Worm (Caenorhabditis elegans): ENCODE data around the gene osm-11.

Gene osm-11

DNA sequence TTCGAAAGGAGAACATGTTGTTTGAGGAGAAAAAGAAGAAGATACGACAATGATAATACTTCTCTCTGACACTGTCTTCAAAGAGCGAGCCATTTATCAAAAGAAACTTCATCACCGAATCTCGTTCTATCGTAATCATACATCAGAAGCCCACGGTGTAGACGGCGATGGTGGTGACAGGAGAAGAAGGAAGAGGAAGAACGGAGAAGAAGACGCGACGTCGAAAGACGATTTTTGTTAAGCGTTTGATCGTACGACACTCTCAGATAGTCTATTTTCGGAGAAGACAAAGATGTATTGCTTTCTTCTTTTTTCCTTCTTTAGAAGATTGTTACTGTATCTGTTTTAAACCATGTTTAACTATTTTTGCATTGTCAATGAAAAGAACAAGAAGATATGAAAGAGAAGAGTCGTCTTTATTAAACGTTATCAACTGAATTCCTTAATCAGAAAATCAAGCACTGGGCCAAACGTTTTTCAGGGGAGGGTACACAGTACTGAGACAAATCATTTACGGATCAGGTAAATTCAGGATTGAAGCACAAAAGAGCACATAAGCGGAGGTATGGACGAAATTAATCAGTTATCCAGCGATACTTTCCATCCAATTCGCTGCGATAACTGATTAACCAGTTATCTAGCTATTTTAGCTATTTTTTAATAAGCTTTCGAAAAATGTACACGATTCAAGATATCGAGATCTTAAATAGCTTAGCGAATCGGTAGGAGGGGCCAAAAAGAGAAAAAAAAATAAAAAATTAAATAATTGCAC, 1.4 kb downstream of the osm-11 start:
- TF ChIP-seq ztf-29 (GFP tag; IDR thresholded peaks at IDR 0.05) (no peak), med-1 (GFP tag; optimal IDR thresholded peaks at IDR 0.05; ENCODE audit: insufficient read depth) (no peak)

ce11 chrX:17417505-17418004, 3.8 kb downstream of the osm-11 start:
- no peak for TF ChIP-seq ref-1 (GFP tag; conservative IDR thresholded peaks at IDR 0.05)
- no peak for TF ChIP-seq ztf-29 (GFP tag; IDR thresholded peaks at IDR 0.05)
- TF ChIP-seq tab-1 (GFP tag; IDR thresholded peaks at IDR 0.05), result no peak
- no peak for TF ChIP-seq ztf-23 (GFP tag; IDR thresholded peaks at IDR 0.05)
- no peak for TF ChIP-seq T22C8.4 (GFP tag; IDR thresholded peaks at IDR 0.05)
- TF ChIP-seq med-1 (GFP tag; optimal IDR thresholded peaks at IDR 0.05; ENCODE audit: insufficient read depth), result no peak
- no peak for TF ChIP-seq klf-2 (GFP tag; conservative IDR thresholded peaks at IDR 0.05)
- no peak for TF ChIP-seq cog-1 (tag; optimal IDR thresholded peaks at IDR 0.05)
- no peak for TF ChIP-seq flt-1 (GFP tag; IDR thresholded peaks at IDR 0.05)

ce11 chrX:17413868-17414267, 7.5 kb downstream of the osm-11 start, which contains the start of gene crb-1:
crb-1 (minus strand) TSS chrX:17414014.
- no peak for TF ChIP-seq flt-1 (GFP tag; IDR thresholded peaks at IDR 0.05)
- no peak for TF ChIP-seq T22C8.4 (GFP tag; IDR thresholded peaks at IDR 0.05)
- TF ChIP-seq tab-1 (GFP tag; IDR thresholded peaks at IDR 0.05), result no peak
- no peak for TF ChIP-seq ztf-23 (GFP tag; IDR thresholded peaks at IDR 0.05)
- no peak for TF ChIP-seq klf-2 (GFP tag; conservative IDR thresholded peaks at IDR 0.05)
- no peak for TF ChIP-seq cog-1 (tag; optimal IDR thresholded peaks at IDR 0.05)
- no peak for TF ChIP-seq med-1 (GFP tag; optimal IDR thresholded peaks at IDR 0.05; ENCODE audit: insufficient read depth)
- no peak for TF ChIP-seq ztf-29 (GFP tag; IDR thresholded peaks at IDR 0.05)
- TF ChIP-seq ref-1 (GFP tag; conservative IDR thresholded peaks at IDR 0.05), result no peak

DNA sequence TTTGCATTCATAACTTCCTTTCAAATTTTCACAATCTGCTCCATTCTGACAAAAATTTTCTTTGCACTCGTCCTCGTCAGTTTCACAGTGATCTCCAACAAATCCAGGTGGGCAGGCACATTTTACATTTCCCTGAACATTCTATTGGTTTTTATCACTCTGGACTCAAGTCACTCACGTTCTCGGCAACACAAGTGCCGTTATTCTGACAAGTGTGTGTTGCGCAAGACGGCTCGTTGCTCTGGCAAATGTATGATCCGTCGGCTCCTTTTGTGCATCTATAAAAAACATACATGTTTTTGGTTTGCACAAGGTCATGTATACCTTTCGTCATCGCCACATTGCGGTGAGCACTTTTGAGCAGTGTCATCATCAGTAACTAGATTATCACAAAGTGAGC, 8.7 kb downstream of the osm-11 start:
- TF ChIP-seq med-1 (GFP tag; optimal IDR thresholded peaks at IDR 0.05; ENCODE audit: insufficient read depth) (no peak), T22C8.4 (GFP tag; IDR thresholded peaks at IDR 0.05) (no peak), ztf-29 (GFP tag; IDR thresholded peaks at IDR 0.05) (no peak), klf-2 (GFP tag; conservative IDR thresholded peaks at IDR 0.05) (no peak), cog-1 (tag; optimal IDR thresholded peaks at IDR 0.05) (no peak), tab-1 (GFP tag; IDR thresholded peaks at IDR 0.05) (no peak), ztf-23 (GFP tag; IDR thresholded peaks at IDR 0.05) (no peak), flt-1 (GFP tag; IDR thresholded peaks at IDR 0.05) (no peak), ref-1 (GFP tag; conservative IDR thresholded peaks at IDR 0.05) (no peak)

- TF ChIP-seq T22C8.4 (GFP tag; IDR thresholded peaks at IDR 0.05), result no peak
- TF ChIP-seq tab-1 (GFP tag; IDR thresholded peaks at IDR 0.05), result no peak
- TF ChIP-seq med-1 (GFP tag; optimal IDR thresholded peaks at IDR 0.05; ENCODE audit: insufficient read depth), result no peak
- TF ChIP-seq ztf-29 (GFP tag; IDR thresholded peaks at IDR 0.05), result no peak
Measured at ce11 chrX:17408855-17409254, 12.5 kb downstream of the osm-11 start.

DNA sequence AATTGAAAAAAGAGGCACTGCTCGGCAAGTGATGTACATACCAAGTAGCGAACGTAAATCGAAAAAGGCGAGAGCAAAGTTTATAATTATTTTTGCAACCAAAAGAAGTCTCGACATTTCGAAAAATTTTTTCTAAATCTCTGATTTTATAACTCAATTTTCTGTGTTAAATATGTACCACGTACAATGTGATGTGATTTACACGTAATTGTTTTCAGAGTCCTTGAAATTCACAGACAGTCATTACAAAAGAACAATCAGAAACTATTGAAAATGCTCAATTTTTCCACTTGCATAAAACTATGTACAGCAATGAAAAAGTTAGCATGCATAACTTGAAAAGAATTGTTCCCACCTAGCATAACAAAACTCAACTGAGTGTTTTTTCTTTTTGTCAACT, 18.3 kb downstream of the osm-11 start:
- TF ChIP-seq ref-1 (GFP tag; conservative IDR thresholded peaks at IDR 0.05), result no peak
- no peak for TF ChIP-seq ztf-23 (GFP tag; IDR thresholded peaks at IDR 0.05)
- TF ChIP-seq flt-1 (GFP tag; IDR thresholded peaks at IDR 0.05), result no peak
- no peak for TF ChIP-seq med-1 (GFP tag; optimal IDR thresholded peaks at IDR 0.05; ENCODE audit: insufficient read depth)
- TF ChIP-seq T22C8.4 (GFP tag; IDR thresholded peaks at IDR 0.05), result no peak
- TF ChIP-seq klf-2 (GFP tag; conservative IDR thresholded peaks at IDR 0.05), result no peak
- no peak for TF ChIP-seq tab-1 (GFP tag; IDR thresholded peaks at IDR 0.05)
- TF ChIP-seq ztf-29 (GFP tag; IDR thresholded peaks at IDR 0.05), result no peak
- no peak for TF ChIP-seq cog-1 (tag; optimal IDR thresholded peaks at IDR 0.05)

ce11 chrX:17401264-17401663, 20.1 kb downstream of the osm-11 start, which contains the start of gene F11C7.6:
F11C7.6 (plus strand) TSS chrX:17401564.
- TF ChIP-seq flt-1 (GFP tag; IDR thresholded peaks at IDR 0.05) (no peak), med-1 (GFP tag; optimal IDR thresholded peaks at IDR 0.05; ENCODE audit: insufficient read depth) (no peak), ref-1 (GFP tag; conservative IDR thresholded peaks at IDR 0.05) (no peak), ztf-23 (GFP tag; IDR thresholded peaks at IDR 0.05) (no peak), tab-1 (GFP tag; IDR thresholded peaks at IDR 0.05) (no peak), cog-1 (tag; optimal IDR thresholded peaks at IDR 0.05) (no peak), ztf-29 (GFP tag; IDR thresholded peaks at IDR 0.05) (no peak), klf-2 (GFP tag; conservative IDR thresholded peaks at IDR 0.05) (no peak), T22C8.4 (GFP tag; IDR thresholded peaks at IDR 0.05) (no peak)

DNA sequence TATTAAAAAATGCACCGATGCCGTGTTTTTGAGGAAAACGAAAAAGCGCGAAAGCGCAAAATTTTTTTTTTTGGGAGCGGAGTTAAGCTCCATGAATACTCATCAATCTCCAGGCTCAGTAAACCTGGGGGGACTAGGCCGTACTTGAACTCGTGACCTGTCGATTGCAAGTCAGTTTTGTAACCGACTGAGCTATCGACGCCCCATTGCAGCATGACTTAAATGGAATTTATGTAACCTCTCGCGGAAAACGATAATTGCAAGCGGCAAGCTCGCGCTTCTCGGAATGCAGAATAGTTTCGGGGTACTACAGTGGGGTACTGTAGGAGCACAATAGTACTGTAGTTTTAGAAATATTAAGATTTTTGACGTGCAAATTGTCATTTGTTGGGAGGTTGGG, 21.0 kb downstream of the osm-11 start:
- TF ChIP-seq klf-2 (GFP tag; conservative IDR thresholded peaks at IDR 0.05) (no peak), cog-1 (tag; optimal IDR thresholded peaks at IDR 0.05) (no peak), ztf-23 (GFP tag; IDR thresholded peaks at IDR 0.05) (no peak), flt-1 (GFP tag; IDR thresholded peaks at IDR 0.05) (no peak), ztf-29 (GFP tag; IDR thresholded peaks at IDR 0.05) (no peak), T22C8.4 (GFP tag; IDR thresholded peaks at IDR 0.05) (no peak), tab-1 (GFP tag; IDR thresholded peaks at IDR 0.05) (no peak), ref-1 (GFP tag; conservative IDR thresholded peaks at IDR 0.05) (no peak), med-1 (GFP tag; optimal IDR thresholded peaks at IDR 0.05; ENCODE audit: insufficient read depth) (no peak)

ce11 chrX:17398293-17398692, 23.1 kb downstream of the osm-11 start, which contains the start of gene F11C7.7:
F11C7.7 (plus strand) TSS chrX:17398593.
- no peak for TF ChIP-seq tab-1 (GFP tag; IDR thresholded peaks at IDR 0.05)
- no peak for TF ChIP-seq ztf-23 (GFP tag; IDR thresholded peaks at IDR 0.05)
- TF ChIP-seq klf-2 (GFP tag; conservative IDR thresholded peaks at IDR 0.05), result no peak
- TF ChIP-seq cog-1 (tag; optimal IDR thresholded peaks at IDR 0.05), result no peak
- no peak for TF ChIP-seq ref-1 (GFP tag; conservative IDR thresholded peaks at IDR 0.05)

DNA sequence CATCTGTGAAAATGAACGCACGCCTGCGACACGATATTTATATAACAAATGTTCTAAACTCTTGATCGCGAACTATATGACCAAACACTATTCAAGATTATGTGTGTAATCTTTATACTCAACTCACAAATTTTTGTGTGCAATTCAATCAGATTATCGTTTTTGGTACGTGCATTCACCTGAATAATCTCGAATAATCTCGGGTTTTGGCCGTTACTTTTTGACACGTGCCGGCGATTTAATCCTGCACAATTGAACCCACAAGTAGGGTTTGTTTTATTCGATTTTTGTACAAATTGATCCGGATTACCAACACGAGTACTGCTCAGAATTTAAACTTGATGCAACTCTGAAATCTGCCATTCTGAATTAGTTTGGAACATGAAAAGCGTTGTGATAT, 24.9 kb downstream of the osm-11 start, which contains the start of the genes vap-1 and F11C7.2:
TSS of gene vap-1 (minus strand) at position 101 of the 400 bp plus-strand sequence.
TSS of gene F11C7.2 (plus strand) at position 359 of the 400 bp plus-strand sequence.
- TF ChIP-seq cog-1 (tag; optimal IDR thresholded peaks at IDR 0.05) (no peak), ztf-29 (GFP tag; IDR thresholded peaks at IDR 0.05) (no peak), flt-1 (GFP tag; IDR thresholded peaks at IDR 0.05) (no peak), ref-1 (GFP tag; conservative IDR thresholded peaks at IDR 0.05) (no peak), ztf-23 (GFP tag; IDR thresholded peaks at IDR 0.05) (no peak), klf-2 (GFP tag; conservative IDR thresholded peaks at IDR 0.05) (no peak), tab-1 (GFP tag; IDR thresholded peaks at IDR 0.05) (no peak), med-1 (GFP tag; optimal IDR thresholded peaks at IDR 0.05; ENCODE audit: insufficient read depth) (no peak)
